Worm (Caenorhabditis elegans) whole organism, L4/young adult: ENCODE results near the gene C54E4.5.

Source experiments
- W03F9.2 ChIP-seq: fragments of 150-350 bp; optimal IDR thresholded peaks from 2 replicates; lab custom pipeline; 2014; ENCODE audit warnings: missing biosample characterization, missing genetic modification characterization
- dao-5 ChIP-seq: sonication (generic microtip); optimal IDR thresholded peaks from 2 replicates; lab custom pipeline; 2016; ENCODE audit warnings: missing genotype, missing genetic modification characterization, moderate library complexity, missing compliant biosample characterization
- him-1 ChIP-seq: sonication (generic microtip); optimal IDR thresholded peaks from 2 replicates; lab custom pipeline; 2016; ENCODE audit warnings: missing genotype, missing genetic modification reagents, missing genetic modification characterization, missing compliant biosample characterization

C54E4.5 gene

DNA sequence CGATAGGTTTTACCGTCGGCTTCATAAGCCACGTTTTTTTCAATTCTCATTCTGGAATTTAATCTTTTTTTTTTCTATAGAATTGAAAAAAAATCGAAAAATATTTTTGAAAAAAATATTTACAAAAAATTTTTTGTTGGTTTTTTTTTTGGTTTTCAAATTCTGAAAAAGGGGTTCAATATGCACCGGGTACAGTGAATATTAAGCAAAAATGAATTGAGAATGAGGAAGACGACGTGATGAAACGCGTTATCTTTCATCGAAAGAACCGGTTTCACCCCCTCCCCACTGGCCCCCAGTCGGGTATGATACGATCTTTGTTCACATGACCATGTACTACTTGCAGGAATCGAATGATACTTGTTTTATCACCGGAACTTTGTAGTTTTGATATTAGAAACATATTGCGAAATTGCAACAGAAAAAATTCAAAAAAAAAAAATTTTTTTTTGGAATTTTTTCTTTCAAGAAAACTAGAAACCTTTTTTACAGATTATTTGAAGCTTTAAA is at the start of gene C54E4.5:
Gene C54E4.5 (minus strand): TSS at position 51 of the 510 bp plus-strand sequence.
- TF ChIP-seq W03F9.2 (tag; lab: Kevin White, UChicago) (no peak), him-1 (tag; lab: Kevin White, UChicago) (no peak), dao-5 (tag; lab: Kevin White, UChicago) (no peak)

DNA sequence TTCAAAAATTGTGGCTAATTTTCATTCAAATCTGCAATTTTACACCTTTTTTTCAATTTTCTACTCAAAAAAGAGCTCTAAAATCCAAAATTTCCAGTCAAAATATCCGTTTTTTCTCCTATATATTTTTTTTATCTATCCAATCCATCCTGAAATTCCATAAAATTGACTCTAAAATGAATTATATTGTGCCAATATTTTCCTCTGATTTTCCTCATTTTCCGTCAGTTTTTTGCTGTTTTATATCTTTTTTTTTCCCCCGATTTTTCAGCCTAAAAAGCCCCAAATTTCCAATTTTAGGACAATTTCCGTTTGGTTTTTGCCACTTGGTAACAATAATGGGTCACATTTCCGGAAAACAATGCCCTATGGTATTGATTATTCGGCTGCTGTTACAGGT is 49.6 kb upstream of the C54E4.5 start, which contains the start of gene Y71G10AR.4:
Gene Y71G10AR.4 (plus strand): TSS at position 301 of the 400 bp plus-strand sequence.
- TF ChIP-seq him-1 (tag; lab: Kevin White, UChicago) (no peak), W03F9.2 (tag; lab: Kevin White, UChicago) (no peak), dao-5 (tag; lab: Kevin White, UChicago) (no peak)

DNA sequence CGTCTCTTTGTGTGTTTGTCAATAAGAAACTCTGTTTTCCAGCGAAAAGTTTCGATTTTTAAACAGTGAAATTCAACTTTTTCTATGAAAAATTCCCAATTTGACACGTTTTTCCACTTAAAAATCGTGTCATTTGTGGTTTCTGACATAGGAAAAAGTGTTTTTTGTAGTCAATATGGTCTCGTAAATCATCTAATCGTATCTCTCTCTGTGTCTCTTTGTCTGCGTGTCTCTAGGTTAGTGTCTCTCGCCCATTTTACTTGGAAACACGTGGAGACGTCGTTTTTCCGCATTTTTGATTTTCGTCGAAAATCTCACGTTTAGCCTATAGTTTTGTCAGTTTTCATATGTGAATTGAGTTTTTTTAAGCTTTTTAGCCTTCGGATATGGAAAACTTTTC is 46.5 kb upstream of the C54E4.5 start:
- no peak for TF ChIP-seq W03F9.2 (tag; lab: Kevin White, UChicago)
- no peak for TF ChIP-seq dao-5 (tag; lab: Kevin White, UChicago)
- TF ChIP-seq him-1 (tag; lab: Kevin White, UChicago), result no peak

DNA sequence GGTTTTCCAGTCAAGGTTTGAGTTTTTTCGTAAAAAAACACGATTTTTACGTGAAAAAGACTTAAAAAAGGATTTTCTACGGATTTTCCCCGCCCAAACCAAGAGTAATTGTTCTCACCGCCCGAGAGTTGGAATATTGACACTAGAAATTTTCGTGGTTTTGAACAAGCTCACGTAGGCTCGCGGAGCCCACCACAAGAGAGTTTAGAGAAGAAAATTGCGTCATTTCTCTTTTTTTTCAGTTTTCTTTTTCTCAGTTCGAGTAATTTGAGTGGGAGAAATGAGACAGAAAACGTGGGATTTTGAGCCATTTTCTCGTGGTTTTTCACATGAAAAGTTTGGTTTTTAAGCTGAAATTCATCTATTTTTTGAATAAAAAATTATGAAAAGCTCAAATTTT is 44.5 kb upstream of the C54E4.5 start:
- TF ChIP-seq him-1 (tag; lab: Kevin White, UChicago), result no peak
- TF ChIP-seq W03F9.2 (tag; lab: Kevin White, UChicago), result no peak
- TF ChIP-seq dao-5 (tag; lab: Kevin White, UChicago), result no peak

DNA sequence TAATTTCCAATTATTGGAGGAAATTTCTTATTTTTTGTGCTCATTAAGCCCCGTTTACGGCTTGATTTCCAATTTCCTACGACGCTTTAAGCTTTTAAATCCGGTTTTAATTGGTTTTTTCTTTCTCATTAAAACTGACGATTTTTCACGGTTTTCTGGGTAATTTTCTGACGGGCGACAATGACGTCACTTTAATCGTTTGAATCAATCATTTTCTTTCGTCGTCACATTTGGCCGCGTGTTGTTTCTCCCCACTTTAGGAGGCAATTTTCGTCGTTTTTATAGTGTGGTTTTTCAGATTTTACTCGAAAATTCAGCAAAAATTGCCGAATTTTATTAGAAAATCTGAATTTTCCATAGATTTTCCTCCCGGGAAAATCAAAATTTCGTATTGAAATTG is 43.9 kb upstream of the C54E4.5 start:
- no peak for TF ChIP-seq dao-5 (tag; lab: Kevin White, UChicago)
- no peak for TF ChIP-seq W03F9.2 (tag; lab: Kevin White, UChicago)
- TF ChIP-seq him-1 (tag; lab: Kevin White, UChicago), result no peak

DNA sequence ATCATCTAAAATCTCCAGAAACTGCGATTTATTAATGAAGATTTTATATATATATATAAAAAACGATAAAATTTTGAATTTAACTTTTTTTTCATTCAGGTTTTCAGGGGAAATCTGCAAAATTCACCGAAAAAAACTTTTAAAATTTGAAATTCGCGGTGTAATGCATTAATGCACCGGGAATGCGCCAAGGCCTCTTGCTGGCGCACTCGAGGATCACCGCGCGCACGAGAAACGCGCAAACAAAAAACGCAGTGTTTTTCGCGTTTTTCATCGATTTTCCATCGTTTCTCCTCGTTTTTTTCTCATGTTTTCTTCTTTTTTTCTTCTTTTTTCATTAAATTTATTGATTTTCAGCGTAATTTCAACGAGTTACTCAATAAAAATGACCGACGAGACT is 28.4 kb upstream of the C54E4.5 start, which contains the start of gene hrpu-2:
Gene hrpu-2 (plus strand): TSS at position 352 of the 400 bp plus-strand sequence.
- TF ChIP-seq W03F9.2 (tag; lab: Kevin White, UChicago) (peak; percentile 73), dao-5 (tag; lab: Kevin White, UChicago) (no peak), him-1 (tag; lab: Kevin White, UChicago) (peak; percentile 35)

DNA sequence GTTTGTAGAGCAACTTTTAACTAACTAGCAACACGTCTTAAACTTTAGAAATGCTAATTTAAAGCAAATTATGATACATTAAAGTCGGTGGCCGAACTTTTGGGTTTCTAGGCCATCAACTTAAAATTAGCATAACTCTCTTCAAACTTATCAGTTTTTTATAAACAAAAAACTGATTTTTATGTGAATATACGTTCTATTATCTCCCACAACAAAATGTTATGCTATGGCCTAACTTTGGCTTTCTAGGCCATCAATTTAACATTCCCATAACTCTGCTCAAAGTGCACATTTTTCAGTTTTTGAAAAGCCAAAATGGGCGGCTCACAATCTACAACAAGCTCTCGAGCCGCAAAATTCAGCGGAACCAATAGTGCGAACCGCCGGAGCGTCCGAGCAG is 26.2 kb upstream of the C54E4.5 start, which contains the start of gene C54E4.1:
Gene C54E4.1 (plus strand): TSS at position 301 of the 400 bp plus-strand sequence.
- TF ChIP-seq dao-5 (tag; lab: Kevin White, UChicago) (no peak), him-1 (tag; lab: Kevin White, UChicago) (no peak), W03F9.2 (tag; lab: Kevin White, UChicago) (no peak)

DNA sequence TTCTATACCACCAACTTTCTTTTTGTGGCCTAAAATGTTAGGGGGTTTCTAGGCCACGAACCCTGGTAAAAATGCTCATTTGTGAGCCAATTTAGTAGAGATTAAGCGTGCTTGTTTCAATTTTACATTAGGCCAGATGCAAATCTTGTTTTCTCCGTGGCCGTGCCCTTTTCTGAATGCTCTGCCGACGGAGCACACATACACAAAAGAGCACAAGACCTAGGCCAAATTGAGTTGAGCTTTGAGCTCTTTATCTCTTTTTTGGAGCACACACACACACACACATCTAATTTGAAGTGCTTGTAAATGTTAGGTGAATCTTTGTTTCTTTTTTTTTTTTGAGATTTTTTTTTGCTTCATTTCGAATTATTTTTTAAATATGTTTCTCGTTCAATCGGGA is 23.8 kb upstream of the C54E4.5 start:
- no peak for TF ChIP-seq him-1 (tag; lab: Kevin White, UChicago)
- no peak for TF ChIP-seq dao-5 (tag; lab: Kevin White, UChicago)
- no peak for TF ChIP-seq W03F9.2 (tag; lab: Kevin White, UChicago)

DNA sequence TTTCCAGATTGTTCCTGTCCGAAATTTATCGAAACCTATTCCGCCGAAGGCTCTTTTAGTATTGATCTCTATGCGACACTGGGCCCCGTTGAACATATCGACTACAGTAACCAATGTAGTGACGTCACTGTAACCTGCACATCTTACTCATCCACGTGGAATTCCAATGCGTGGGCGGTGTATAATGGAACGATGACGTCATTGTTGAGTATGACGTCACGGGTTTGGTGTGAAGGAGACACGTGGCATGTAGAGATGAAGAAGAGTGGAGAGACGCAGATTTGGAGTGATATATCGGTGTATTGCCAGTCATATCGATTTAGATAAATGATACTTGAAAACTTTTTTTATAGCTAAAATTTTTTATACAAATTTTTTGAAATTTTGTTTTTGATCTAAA is 21.2 kb upstream of the C54E4.5 start:
- TF ChIP-seq W03F9.2 (tag; lab: Kevin White, UChicago) (no peak), dao-5 (tag; lab: Kevin White, UChicago) (no peak), him-1 (tag; lab: Kevin White, UChicago) (no peak)

DNA sequence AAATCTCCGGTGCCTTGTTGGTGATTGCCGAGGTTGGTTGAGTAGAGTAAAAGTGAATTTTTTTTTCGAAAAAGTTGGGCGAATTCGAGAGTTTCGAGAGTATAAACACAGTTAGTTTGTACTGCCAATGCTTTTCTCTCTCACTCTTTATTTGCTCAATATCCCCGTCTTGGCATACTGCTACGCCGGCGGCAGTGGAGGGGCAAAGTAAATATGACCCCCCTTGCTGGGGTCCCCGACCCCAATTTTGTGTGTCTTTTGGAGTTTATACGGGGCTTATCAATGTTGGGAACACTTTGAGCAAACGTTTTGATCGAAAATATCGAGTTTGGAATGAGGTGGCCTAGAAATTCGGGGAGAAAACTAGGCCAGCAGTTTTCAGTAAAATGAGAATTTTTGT is 19.4 kb upstream of the C54E4.5 start, which contains the start of gene C54E4.4:
Gene C54E4.4 (minus strand): TSS at position 101 of the 400 bp plus-strand sequence.
- no peak for TF ChIP-seq dao-5 (tag; lab: Kevin White, UChicago)
- no peak for TF ChIP-seq him-1 (tag; lab: Kevin White, UChicago)
- TF ChIP-seq W03F9.2 (tag; lab: Kevin White, UChicago), result no peak

DNA sequence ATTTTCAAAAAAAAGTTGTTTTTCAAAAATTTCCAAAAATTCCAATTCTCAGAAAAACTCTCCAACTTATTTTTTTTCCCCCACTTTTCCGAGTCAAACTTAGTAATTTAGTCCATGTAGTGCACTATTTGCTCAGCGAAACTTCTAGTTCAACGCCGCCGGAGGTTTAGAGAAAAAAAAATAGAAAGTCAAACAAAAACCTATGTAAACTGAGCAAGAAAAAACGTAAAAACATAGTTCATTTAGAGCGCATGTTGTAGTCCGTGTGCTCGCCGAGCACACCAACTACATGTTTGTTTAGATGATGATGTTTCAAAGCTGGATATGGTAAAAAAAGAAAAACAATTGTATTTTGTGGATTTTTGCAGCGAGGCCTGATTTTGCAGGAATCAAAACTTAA is 13.2 kb upstream of the C54E4.5 start:
- TF ChIP-seq him-1 (tag; lab: Kevin White, UChicago) (no peak), W03F9.2 (tag; lab: Kevin White, UChicago) (no peak), dao-5 (tag; lab: Kevin White, UChicago) (no peak)

DNA sequence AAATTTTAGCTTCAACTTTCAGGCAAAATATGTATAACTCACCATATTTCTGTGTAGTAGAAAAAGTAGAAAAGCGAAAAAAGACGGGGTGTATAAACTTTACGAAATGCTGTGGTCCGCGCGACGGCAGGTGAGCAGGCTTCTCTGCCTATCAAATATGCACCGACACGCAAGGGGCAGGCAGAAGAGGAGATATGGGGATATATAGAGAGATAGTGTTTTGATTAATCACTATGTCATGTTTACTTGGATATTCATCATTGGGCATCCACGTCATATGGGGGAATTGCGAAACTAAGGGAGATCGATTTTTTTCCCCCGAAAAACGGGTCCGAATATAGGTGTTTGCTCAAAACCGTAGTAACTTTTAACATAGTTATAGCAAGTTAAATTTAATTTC is 10.0 kb upstream of the C54E4.5 start, which contains the start of gene gcy-37:
Gene gcy-37 (minus strand): TSS at position 101 of the 400 bp plus-strand sequence.
- TF ChIP-seq W03F9.2 (tag; lab: Kevin White, UChicago) (no peak), him-1 (tag; lab: Kevin White, UChicago) (no peak), dao-5 (tag; lab: Kevin White, UChicago) (no peak)

DNA sequence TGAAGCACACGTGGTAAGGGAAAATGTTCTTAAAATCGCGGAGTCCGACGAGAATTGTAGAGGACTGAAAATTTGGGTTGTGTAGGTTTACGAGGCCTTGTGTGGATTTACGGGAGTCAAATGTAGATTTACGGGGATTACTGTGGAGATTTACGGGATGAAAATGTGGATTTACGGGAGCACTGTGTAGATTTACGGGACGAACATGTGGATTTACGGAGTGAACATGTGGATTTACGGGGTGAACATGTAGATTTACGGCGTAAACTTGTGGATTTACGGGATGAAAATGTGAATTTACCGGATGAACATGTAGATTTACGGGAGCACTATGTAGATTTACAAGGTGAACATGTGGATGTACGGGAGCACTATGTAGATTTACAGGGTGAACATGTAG is 7.1 kb upstream of the C54E4.5 start:
- TF ChIP-seq dao-5 (tag; lab: Kevin White, UChicago), result no peak

DNA sequence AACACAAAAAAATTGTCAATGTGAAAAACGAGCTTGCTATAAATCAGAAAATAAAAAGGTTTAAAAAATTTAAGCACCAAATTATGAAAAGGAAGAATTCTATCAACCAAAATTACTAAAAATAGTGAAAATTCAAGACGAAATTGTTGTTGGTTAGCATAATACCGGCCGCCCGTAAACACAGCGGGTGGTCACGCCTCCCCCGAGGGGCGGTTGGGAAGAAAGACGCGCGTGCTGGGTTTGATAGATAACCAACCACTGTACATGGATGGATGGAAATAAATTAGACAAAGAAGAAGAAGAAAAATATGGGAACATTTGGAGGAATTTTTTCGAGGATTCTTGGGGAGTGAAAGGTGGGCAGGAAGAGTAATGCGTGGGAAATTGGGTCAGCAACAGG is 6.8 kb downstream of the C54E4.5 start:
- TF ChIP-seq dao-5 (tag; lab: Kevin White, UChicago), result no peak
- TF ChIP-seq him-1 (tag; lab: Kevin White, UChicago), result no peak
- TF ChIP-seq W03F9.2 (tag; lab: Kevin White, UChicago), result no peak
